Worm (Caenorhabditis elegans) whole organism, young adult: ENCODE measurements around the gene anmt-2.

Experiments used
- B0035.1 ChIP-seq: sonication (generic microtip); optimal IDR thresholded peaks from 2 replicates; lab custom pipeline; 2016; ENCODE audit warnings: missing genetic modification characterization, mild to moderate bottlenecking, missing compliant biosample characterization, missing genotype, missing genetic modification reagents
- C06A6.2 ChIP-seq: fragments of 200-800 bp; sonication (Bioruptor generic); conservative IDR thresholded peaks from 2 replicates; pipeline ENCODE4 v1.3.6; 2022; ENCODE audit warnings: missing genetic modification characterization, missing compliant biosample characterization
- F23B12.7 ChIP-seq: sonication (generic microtip); optimal IDR thresholded peaks from 2 replicates; lab custom pipeline; 2017; ENCODE audit warnings: missing genetic modification characterization, mild to moderate bottlenecking, missing compliant biosample characterization, antibody characterized with exemption, moderate library complexity; ENCODE audit not compliant: insufficient read depth
- F49E8.2 ChIP-seq: sonication (generic microtip); optimal IDR thresholded peaks from 3 replicates; lab custom pipeline; 2017; ENCODE audit warnings: missing genetic modification characterization, mild to moderate bottlenecking, missing compliant biosample characterization, antibody characterized with exemption, moderate library complexity; ENCODE audit not compliant: insufficient read depth
- F57A8.1 ChIP-seq: fragments of 200-800 bp; sonication (Bioruptor generic); optimal IDR thresholded peaks from 2 replicates; lab custom pipeline; 2018; ENCODE audit warnings: mild to moderate bottlenecking, missing genetic modification characterization, moderate library complexity, missing compliant biosample characterization
- F57C9.4 ChIP-seq: sonication (generic microtip); optimal IDR thresholded peaks from 2 replicates; lab custom pipeline; 2017; ENCODE audit warnings: mild to moderate bottlenecking, missing genetic modification characterization, missing compliant biosample characterization
- K12H6.12 ChIP-seq: fragments of 200-800 bp; sonication (Bioruptor generic); optimal IDR thresholded peaks from 2 replicates; lab custom pipeline; 2018; ENCODE audit warnings: mild to moderate bottlenecking, missing genetic modification characterization, missing compliant biosample characterization
- Y53F4B.3 ChIP-seq: fragments of 200-800 bp; sonication (Bioruptor generic); IDR thresholded peaks from 2 replicates; pipeline ENCODE4 v1.3.6; 2022; ENCODE audit warnings: missing genetic modification reagents, missing genetic modification characterization, missing compliant biosample characterization
- Y53G8AR.9 ChIP-seq: fragments of 200-800 bp; sonication (Bioruptor generic); conservative IDR thresholded peaks from 2 replicates; pipeline ENCODE4 v1.3.6; 2022; ENCODE audit warnings: missing genetic modification reagents, missing genetic modification characterization, missing compliant biosample characterization
- Y67H2A.10 ChIP-seq: fragments of 200-800 bp; sonication (Bioruptor generic); conservative IDR thresholded peaks from 2 replicates; pipeline ENCODE4 v1.3.6; 2022; ENCODE audit warnings: missing genetic modification reagents, missing genetic modification characterization, missing compliant biosample characterization
- Y95B8A.8 ChIP-seq: fragments of 200-800 bp; sonication (Bioruptor generic); IDR thresholded peaks from 2 replicates; pipeline ENCODE4 v1.3.6; 2022; ENCODE audit warnings: missing genetic modification reagents, missing genetic modification characterization, missing compliant biosample characterization
- ZK185.1 ChIP-seq: sonication (generic microtip); optimal IDR thresholded peaks from 2 replicates; lab custom pipeline; 2016; ENCODE audit warnings: mild to moderate bottlenecking, missing genetic modification characterization, missing compliant biosample characterization; ENCODE audit not compliant: poor library complexity, severe bottlenecking
- aptf-2 ChIP-seq: fragments of 200-800 bp; sonication (Bioruptor generic); conservative IDR thresholded peaks from 2 replicates; pipeline ENCODE4 v1.3.6; 2022; ENCODE audit warnings: missing genetic modification reagents, missing genetic modification characterization, missing compliant biosample characterization
- atf-7 ChIP-seq: sonication (generic microtip); optimal IDR thresholded peaks from 2 replicates; lab custom pipeline; 2017; ENCODE audit warnings: mild to moderate bottlenecking, missing genetic modification characterization, missing compliant biosample characterization
- bed-2 ChIP-seq: fragments of 200-800 bp; sonication (Bioruptor generic); IDR thresholded peaks from 2 replicates; pipeline ENCODE4 v1.3.6; 2022; ENCODE audit warnings: missing genetic modification reagents, missing genetic modification characterization, missing compliant biosample characterization
- ceh-58 ChIP-seq: fragments of 200-800 bp; sonication (Bioruptor generic); IDR thresholded peaks from 2 replicates; pipeline ENCODE4 v1.3.6; 2022; ENCODE audit warnings: missing genetic modification characterization, missing compliant biosample characterization
- chd-7 ChIP-seq: sonication (generic microtip); optimal IDR thresholded peaks from 2 replicates; lab custom pipeline; 2016; ENCODE audit warnings: mild to moderate bottlenecking, missing genetic modification characterization, moderate library complexity, missing compliant biosample characterization
- die-1 ChIP-seq: sonication (generic microtip); optimal IDR thresholded peaks from 2 replicates; lab custom pipeline; 2016; ENCODE audit warnings: missing genotype, mild to moderate bottlenecking, missing genetic modification characterization, missing compliant biosample characterization
- dpl-1 ChIP-seq: fragments of 150-350 bp; optimal IDR thresholded peaks from 2 replicates; lab custom pipeline; 2014; ENCODE audit warnings: missing biosample characterization, missing genetic modification reagents, missing genetic modification characterization
- egl-44 ChIP-seq: fragments of 200-800 bp; sonication (Bioruptor generic); IDR thresholded peaks from 2 replicates; pipeline ENCODE4 v1.3.6; 2022; ENCODE audit warnings: missing genetic modification reagents, missing genetic modification characterization, missing compliant biosample characterization
- ets-4 ChIP-seq: fragments of 200-800 bp; sonication (Bioruptor generic); optimal IDR thresholded peaks from 2 replicates; lab custom pipeline; 2018; ENCODE audit warnings: mild to moderate bottlenecking, missing genetic modification characterization, missing compliant biosample characterization
- hmg-1.2 ChIP-seq: fragments of 200-800 bp; sonication (Bioruptor generic); IDR thresholded peaks from 2 replicates; pipeline ENCODE4 v1.3.6; 2022; ENCODE audit warnings: missing genetic modification reagents, missing genetic modification characterization, missing compliant biosample characterization
- hsf-1 ChIP-seq: fragments of 200-800 bp; sonication (Bioruptor generic); IDR thresholded peaks from 2 replicates; pipeline ENCODE4 v1.3.6; 2022; ENCODE audit warnings: missing genetic modification reagents, missing genetic modification characterization, missing compliant biosample characterization
- let-607 ChIP-seq, 2 experiments: fragments of 200-800 bp in 1 of 2; sonication (Bioruptor generic) in 1 of 2; sonication (generic microtip) in 1 of 2; optimal IDR thresholded peaks; 2 replicates each; lab custom pipeline; 2016 to 2018; ENCODE audit warnings: mild to moderate bottlenecking in 2 of 2, missing compliant biosample characterization in 2 of 2, missing genetic modification characterization in 2 of 2, moderate library complexity in 2 of 2, missing genotype in 1 of 2
- lin-54 ChIP-seq: fragments of 200-800 bp; sonication (Bioruptor generic); optimal IDR thresholded peaks from 2 replicates; lab custom pipeline; 2018; ENCODE audit warnings: mild to moderate bottlenecking, missing genetic modification characterization, missing compliant biosample characterization
- madf-10 ChIP-seq: sonication (generic microtip); optimal IDR thresholded peaks from 2 replicates; lab custom pipeline; 2016; ENCODE audit warnings: mild to moderate bottlenecking, missing genetic modification characterization, missing compliant biosample characterization
- nfyb-1 ChIP-seq: fragments of 200-800 bp; sonication (Bioruptor generic); IDR thresholded peaks from 2 replicates; pipeline ENCODE4 v1.3.6; 2022; ENCODE audit warnings: missing genetic modification reagents, missing genetic modification characterization, missing compliant biosample characterization
- nhr-120 ChIP-seq: fragments of 200-800 bp; sonication (Bioruptor generic); IDR thresholded peaks from 2 replicates; pipeline ENCODE4 v1.3.6; 2022; ENCODE audit warnings: missing genetic modification characterization, missing compliant biosample characterization
- nhr-27 ChIP-seq: fragments of 200-800 bp; sonication (Bioruptor generic); optimal IDR thresholded peaks from 2 replicates; lab custom pipeline; 2018; ENCODE audit warnings: mild to moderate bottlenecking, missing genetic modification characterization, moderate library complexity, missing compliant biosample characterization
- nhr-80 ChIP-seq: sonication (generic microtip); optimal IDR thresholded peaks from 2 replicates; lab custom pipeline; 2016; ENCODE audit warnings: missing genetic modification characterization, missing compliant biosample characterization
- nhr-90 ChIP-seq: sonication (generic microtip); optimal IDR thresholded peaks from 2 replicates; lab custom pipeline; 2016; ENCODE audit warnings: missing genotype, mild to moderate bottlenecking, missing genetic modification characterization, missing compliant biosample characterization
- rec-8 ChIP-seq, 2 experiments: sonication (generic microtip); optimal IDR thresholded peaks; 2 replicates each; lab custom pipeline; 2016; ENCODE audit warnings: mild to moderate bottlenecking in 2 of 2, missing genetic modification characterization in 2 of 2, missing genetic modification reagents in 2 of 2, missing genotype in 2 of 2, missing biosample characterization in 1 of 2, missing compliant biosample characterization in 1 of 2, moderate library complexity in 1 of 2
- snpc-4 ChIP-seq, 5 experiments: fragments of 150-350 bp in 1 of 5; sonication (generic microtip) in 4 of 5; optimal IDR thresholded peaks; 2 replicates each; lab custom pipeline; 2014 to 2018; ENCODE audit warnings: missing genetic modification characterization in 5 of 5, missing biosample characterization in 3 of 5, antibody characterized with exemption in 2 of 5, mild to moderate bottlenecking in 2 of 5, missing compliant biosample characterization in 2 of 5, missing genotype in 2 of 5, moderate library complexity in 2 of 5, missing genetic modification reagents in 1 of 5
- somi-1 ChIP-seq: fragments of 200-800 bp; sonication (Bioruptor generic); optimal IDR thresholded peaks from 2 replicates; lab custom pipeline; 2018; ENCODE audit warnings: mild to moderate bottlenecking, missing genetic modification characterization, missing compliant biosample characterization
- sptf-2 ChIP-seq: fragments of 200-800 bp; sonication (Bioruptor generic); optimal IDR thresholded peaks from 2 replicates; lab custom pipeline; 2018; ENCODE audit warnings: mild to moderate bottlenecking, missing genetic modification characterization, missing compliant biosample characterization
- tbp1 ChIP-seq: fragments of 200-800 bp; sonication (Bioruptor generic); optimal IDR thresholded peaks from 2 replicates; lab custom pipeline; 2018; ENCODE audit warnings: mild to moderate bottlenecking, missing genetic modification characterization, missing compliant biosample characterization
- tbx-9 ChIP-seq: sonication (generic microtip); optimal IDR thresholded peaks from 2 replicates; lab custom pipeline; 2016; ENCODE audit warnings: borderline replicate concordance, missing genetic modification characterization, inconsistent platforms, missing compliant biosample characterization
- xnd-1 ChIP-seq: sonication (generic microtip); optimal IDR thresholded peaks from 2 replicates; lab custom pipeline; 2016; ENCODE audit warnings: missing genotype, missing genetic modification reagents, missing genetic modification characterization, missing compliant biosample characterization
- zfh-2 ChIP-seq: fragments of 200-800 bp; sonication (Bioruptor generic); conservative IDR thresholded peaks from 2 replicates; pipeline ENCODE4 v1.3.6; 2022; ENCODE audit warnings: missing genetic modification reagents, missing genetic modification characterization, missing compliant biosample characterization
- zim-3 ChIP-seq: sonication (generic microtip); optimal IDR thresholded peaks from 2 replicates; lab custom pipeline; 2017; ENCODE audit warnings: mild to moderate bottlenecking, missing genetic modification characterization, moderate library complexity, missing compliant biosample characterization
- ztf-18 ChIP-seq: sonication (generic microtip); optimal IDR thresholded peaks from 2 replicates; lab custom pipeline; 2016; ENCODE audit warnings: missing genotype, mild to moderate bottlenecking, missing genetic modification characterization, missing compliant biosample characterization
- ztf-22 ChIP-seq: fragments of 200-800 bp; sonication (Bioruptor generic); optimal IDR thresholded peaks from 2 replicates; lab custom pipeline; 2018; ENCODE audit warnings: mild to moderate bottlenecking, missing genetic modification characterization, moderate library complexity, missing compliant biosample characterization
- ztf-25 ChIP-seq: fragments of 200-800 bp; sonication (Bioruptor generic); IDR thresholded peaks from 2 replicates; pipeline ENCODE4 v1.3.6; 2022; ENCODE audit warnings: missing genetic modification reagents, missing genetic modification characterization, missing compliant biosample characterization

Gene anmt-2

ce11 chrIII:6180294-6180693, 22.7 kb upstream of the anmt-2 start:
- TF ChIP-seq F57A8.1 (GFP tag; lab: Kevin White, UChicago) (no peak), B0035.1 (tag; lab: Kevin White, UChicago) (no peak), ztf-18 (no peak), nhr-90 (tag; lab: Kevin White, UChicago) (no peak), nhr-80 (peak; percentile 83), ets-4 (GFP tag; lab: Kevin White, UChicago) (peak; percentile 51)

ce11 chrIII:6179062-6179461, 21.5 kb upstream of the anmt-2 start:
- TF ChIP-seq hsf-1 (GFP tag; lab: Robert Waterston, UW) (no peak), ztf-25 (GFP tag; lab: Robert Waterston, UW) (no peak), nhr-80 (peak; percentile 99), madf-10 (tag; lab: Kevin White, UChicago) (no peak), lin-54 (GFP tag; lab: Kevin White, UChicago) (no peak), tbp1 (GFP tag; lab: Kevin White, UChicago) (peak; percentile 14), nhr-27 (no peak), aptf-2 (GFP tag; lab: Robert Waterston, UW) (no peak), zim-3 (no peak), F57C9.4 (tag; lab: Kevin White, UChicago) (no peak), Y95B8A.8 (no peak), ceh-58 (GFP tag; lab: Robert Waterston, UW) (no peak), somi-1 (GFP tag; lab: Kevin White, UChicago) (no peak), bed-2 (GFP tag; lab: Robert Waterston, UW) (no peak), C06A6.2 (GFP tag; lab: Robert Waterston, UW) (no peak), dpl-1 (GFP tag; lab: Kevin White, UChicago) (no peak), nhr-90 (tag; lab: Kevin White, UChicago) (no peak), tbx-9 (tag; lab: Kevin White, UChicago) (no peak), sptf-2 (GFP tag; lab: Kevin White, UChicago) (no peak), Y67H2A.10 (GFP tag; lab: Robert Waterston, UW) (no peak), zfh-2 (GFP tag; lab: Robert Waterston, UW) (no peak), Y53F4B.3 (no peak), xnd-1 (tag; lab: Kevin White, UChicago) (no peak), atf-7 (peak; percentile 74), B0035.1 (tag; lab: Kevin White, UChicago) (no peak), ztf-22 (GFP tag; lab: Kevin White, UChicago) (peak; percentile 65), Y53G8AR.9 (GFP tag; lab: Robert Waterston, UW) (no peak), F49E8.2 (tag; lab: Kevin White, UChicago) (no peak), hmg-1.2 (0 out of 2 replicates have a peak, but pooled peaks have one; percentile 5), nhr-120 (GFP tag; lab: Robert Waterston, UW) (no peak), nfyb-1 (GFP tag; lab: Robert Waterston, UW) (no peak), ets-4 (GFP tag; lab: Kevin White, UChicago) (peak; percentile 21), rec-8 (tag; optimal IDR thresholded peaks at IDR 0.05; lab: Kevin White, UChicago) (no peak), K12H6.12 (tag; lab: Kevin White, UChicago) (no peak), ZK185.1 (tag; lab: Kevin White, UChicago) (no peak), die-1 (no peak), chd-7 (tag; lab: Kevin White, UChicago) (no peak), let-607 (tag; optimal IDR thresholded peaks at IDR 0.05; lab: Kevin White, UChicago) (peak in 1 of 2 experiments; percentile 53), egl-44 (GFP tag; lab: Robert Waterston, UW) (0 out of 2 replicates have a peak, but pooled peaks have one; percentile 40), snpc-4 (GFP tag; optimal IDR thresholded peaks at IDR 0.05; lab: Kevin White, UChicago) (no peak), snpc-4 (tag; optimal IDR thresholded peaks at IDR 0.05; lab: Kevin White, UChicago) (peak in 1 of 4 experiments; percentile 28), F23B12.7 (no peak)
